Worm (Caenorhabditis elegans): ENCODE results near the gene C02F12.8.

DNA sequence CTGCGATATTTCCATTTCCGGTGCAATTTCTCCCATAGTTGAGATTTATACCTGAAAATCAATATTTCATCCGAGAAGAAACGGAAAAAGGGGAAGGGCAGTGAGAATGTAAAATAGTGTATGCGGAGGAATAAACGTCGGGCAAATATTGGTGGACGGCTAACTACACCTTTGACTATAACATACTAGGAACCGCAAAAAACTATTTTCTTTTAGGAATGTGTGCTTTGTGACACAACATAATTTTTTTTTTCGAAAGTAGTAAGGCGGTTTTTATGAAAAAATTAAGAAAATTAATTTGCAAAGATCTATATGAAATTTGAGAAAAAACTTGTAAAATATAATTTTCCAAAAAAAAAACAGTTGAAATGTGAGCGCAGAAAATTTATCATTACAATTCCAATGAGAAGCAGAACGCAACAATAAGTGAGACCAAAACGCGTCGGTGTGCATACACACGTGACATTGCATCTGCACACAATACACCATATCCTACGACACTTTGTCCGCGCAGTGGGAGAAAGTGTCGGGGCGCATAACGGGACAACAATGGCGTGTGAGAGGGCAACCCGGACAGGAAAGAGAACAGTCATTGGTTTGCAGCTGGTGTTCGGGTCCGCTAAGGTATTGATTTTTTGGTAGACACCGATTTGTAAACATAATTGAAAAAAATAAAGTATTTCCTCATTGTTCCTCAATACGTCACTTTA lies 42.8 kb downstream of the C02F12.8 start, which contains the start of the genes sax-1 and R11G1.2:
- TF ChIP-seq ama-1 (optimal IDR thresholded peaks at IDR 0.05) (no peak), hmbx-1 (tag; optimal IDR thresholded peaks at IDR 0.05) (no peak), sea-1 (GFP tag; conservative IDR thresholded peaks at IDR 0.05) (no peak), tra-4 (tag; optimal IDR thresholded peaks at IDR 0.05) (no peak), tbx-37 (GFP tag; conservative IDR thresholded peaks at IDR 0.05) (no peak), aly-1 (tag; optimal IDR thresholded peaks at IDR 0.05) (no peak), pes-1 (GFP tag; IDR thresholded peaks at IDR 0.05) (no peak), ceh-36 (tag; optimal IDR thresholded peaks at IDR 0.05) (no peak), tbx-11 (GFP tag; IDR thresholded peaks at IDR 0.05) (no peak)

Measured in whole organism, early embryonic.